Worm (Caenorhabditis elegans) whole organism, late embryonic: Measurements from ENCODE around the gene irld-42.

Experiments used
- K02D7.2 ChIP-seq: sonication (generic microtip); optimal IDR thresholded peaks from 2 replicates; lab custom pipeline; 2017; ENCODE audit warnings: mild to moderate bottlenecking, missing genetic modification characterization, missing compliant biosample characterization
- K09A11.1 ChIP-seq: sonication (generic microtip); optimal IDR thresholded peaks from 2 replicates; lab custom pipeline; 2017; ENCODE audit warnings: antibody characterized with exemption, mild to moderate bottlenecking, missing genetic modification characterization, missing compliant biosample characterization; ENCODE audit not compliant: insufficient read depth
- Y22D7AL.16 ChIP-seq: sonication (generic microtip); optimal IDR thresholded peaks from 2 replicates; lab custom pipeline; 2016; ENCODE audit warnings: missing genetic modification characterization, missing compliant biosample characterization
- ahr-1 ChIP-seq: sonication (generic microtip); optimal IDR thresholded peaks from 2 replicates; lab custom pipeline; 2016; ENCODE audit warnings: missing genetic modification characterization, missing compliant biosample characterization
- ceh-14 ChIP-seq: sonication (generic microtip); optimal IDR thresholded peaks from 2 replicates; lab custom pipeline; 2016; ENCODE audit warnings: missing genotype, missing genetic modification characterization, missing compliant biosample characterization
- ceh-18 ChIP-seq: sonication (generic microtip); optimal IDR thresholded peaks from 2 replicates; lab custom pipeline; 2016; ENCODE audit warnings: missing genetic modification characterization, missing compliant biosample characterization
- ceh-19 ChIP-seq: fragments of 200-800 bp; sonication (Bioruptor generic); optimal IDR thresholded peaks from 2 replicates; lab custom pipeline; 2018; ENCODE audit warnings: mild to moderate bottlenecking, missing genetic modification characterization, missing compliant biosample characterization
- ceh-22 ChIP-seq: sonication (generic microtip); optimal IDR thresholded peaks from 2 replicates; lab custom pipeline; 2017; ENCODE audit warnings: missing biosample characterization, missing genetic modification characterization
- ceh-34 ChIP-seq: sonication (generic microtip); optimal IDR thresholded peaks from 2 replicates; lab custom pipeline; 2016; ENCODE audit warnings: mild to moderate bottlenecking, missing genetic modification characterization, missing compliant biosample characterization
- ceh-45 ChIP-seq: fragments of 200-800 bp; sonication (Bioruptor generic); IDR thresholded peaks from 2 replicates; pipeline ENCODE4 v1.3.6; 2022; ENCODE audit warnings: missing genetic modification reagents, missing genetic modification characterization, missing compliant biosample characterization
- ceh-48 ChIP-seq: sonication (generic microtip); optimal IDR thresholded peaks from 2 replicates; lab custom pipeline; 2016; ENCODE audit warnings: missing genetic modification characterization, inconsistent platforms, missing compliant biosample characterization
- ceh-6 ChIP-seq: fragments of 200-800 bp; sonication (Bioruptor generic); optimal IDR thresholded peaks from 2 replicates; lab custom pipeline; 2018; ENCODE audit warnings: mild to moderate bottlenecking, missing genetic modification characterization, missing compliant biosample characterization
- che-1 ChIP-seq: sonication (generic microtip); optimal IDR thresholded peaks from 2 replicates; lab custom pipeline; 2016; ENCODE audit warnings: mild to moderate bottlenecking, missing genetic modification characterization, missing compliant biosample characterization
- dve-1 ChIP-seq: sonication (generic microtip); optimal IDR thresholded peaks from 2 replicates; lab custom pipeline; 2017; ENCODE audit warnings: antibody characterized with exemption, mild to moderate bottlenecking, missing genetic modification characterization, missing compliant biosample characterization
- ets-4 ChIP-seq: sonication (generic microtip); optimal IDR thresholded peaks from 2 replicates; lab custom pipeline; 2016; ENCODE audit warnings: missing genetic modification characterization, missing compliant biosample characterization
- fkh-10 ChIP-seq: fragments of 150-350 bp; optimal IDR thresholded peaks from 2 replicates; lab custom pipeline; 2014; ENCODE audit warnings: missing biosample characterization, missing genetic modification reagents, missing genetic modification characterization
- hlh-13 ChIP-seq: fragments of 200-800 bp; sonication (Bioruptor generic); optimal IDR thresholded peaks from 2 replicates; lab custom pipeline; 2018; ENCODE audit warnings: mild to moderate bottlenecking, missing genetic modification characterization, missing compliant biosample characterization
- hlh-15 ChIP-seq: sonication (generic microtip); optimal IDR thresholded peaks from 2 replicates; lab custom pipeline; 2016; ENCODE audit warnings: missing genetic modification characterization, missing compliant biosample characterization
- hlh-30 ChIP-seq: sonication (generic microtip); optimal IDR thresholded peaks from 2 replicates; lab custom pipeline; 2017; ENCODE audit warnings: antibody characterized with exemption, missing genetic modification characterization, missing compliant biosample characterization; ENCODE audit not compliant: insufficient read depth
- hlh-8 ChIP-seq: sonication (generic microtip); optimal IDR thresholded peaks from 2 replicates; lab custom pipeline; 2016; ENCODE audit warnings: missing genotype, missing genetic modification characterization, missing compliant biosample characterization
- lim-6 ChIP-seq: sonication (generic microtip); optimal IDR thresholded peaks from 2 replicates; lab custom pipeline; 2016; ENCODE audit warnings: missing genetic modification characterization, missing compliant biosample characterization
- lin-11 ChIP-seq: fragments of 200-800 bp; sonication (Bioruptor generic); optimal IDR thresholded peaks from 2 replicates; lab custom pipeline; 2018; ENCODE audit warnings: mild to moderate bottlenecking, missing genetic modification characterization, missing compliant biosample characterization
- madf-2 ChIP-seq: sonication (generic microtip); optimal IDR thresholded peaks from 2 replicates; lab custom pipeline; 2017; ENCODE audit warnings: missing genetic modification characterization, missing compliant biosample characterization
- mec-3 ChIP-seq: sonication (generic microtip); optimal IDR thresholded peaks from 2 replicates; lab custom pipeline; 2016; ENCODE audit warnings: borderline replicate concordance, missing genetic modification characterization, missing compliant biosample characterization
- nfya-1 ChIP-seq: sonication (generic microtip); optimal IDR thresholded peaks from 2 replicates; lab custom pipeline; 2017; ENCODE audit warnings: missing genetic modification characterization, mild to moderate bottlenecking, missing compliant biosample characterization, antibody characterized with exemption, moderate library complexity
- pat-9 ChIP-seq: fragments of 200-800 bp; sonication (Bioruptor generic); optimal IDR thresholded peaks from 2 replicates; lab custom pipeline; 2018; ENCODE audit warnings: mild to moderate bottlenecking, missing genetic modification characterization, moderate library complexity, missing compliant biosample characterization
- pax-1 ChIP-seq: fragments of 150-350 bp; optimal IDR thresholded peaks from 2 replicates; lab custom pipeline; 2014; ENCODE audit warnings: missing biosample characterization, missing genetic modification characterization
- pha-2 ChIP-seq: sonication (generic microtip); optimal IDR thresholded peaks from 2 replicates; lab custom pipeline; 2017; ENCODE audit warnings: mild to moderate bottlenecking, missing genetic modification characterization, missing compliant biosample characterization
- pha-4 ChIP-seq: fragments of 150-350 bp; optimal IDR thresholded peaks from 2 replicates; lab custom pipeline; 2018; ENCODE audit warnings: missing biosample characterization, missing genetic modification reagents, missing genetic modification characterization
- pqm-1 ChIP-seq: sonication (generic microtip); optimal IDR thresholded peaks from 2 replicates; lab custom pipeline; 2016; ENCODE audit warnings: missing genetic modification characterization, missing compliant biosample characterization
- pros-1 ChIP-seq: fragments of 150-350 bp; optimal IDR thresholded peaks from 2 replicates; lab custom pipeline; 2014; ENCODE audit warnings: missing biosample characterization, missing genetic modification reagents, missing genetic modification characterization
- ref-2 ChIP-seq: sonication (generic microtip); optimal IDR thresholded peaks from 2 replicates; lab custom pipeline; 2016; ENCODE audit warnings: missing genetic modification characterization, missing compliant biosample characterization
- rnt-1 ChIP-seq: sonication (generic microtip); optimal IDR thresholded peaks from 2 replicates; lab custom pipeline; 2016; ENCODE audit warnings: missing genetic modification characterization, missing compliant biosample characterization
- sdc-2 ChIP-seq: sonication (generic microtip); optimal IDR thresholded peaks from 2 replicates; lab custom pipeline; 2016; ENCODE audit warnings: missing genotype, missing genetic modification characterization, missing compliant biosample characterization
- sox-2 ChIP-seq: fragments of 200-800 bp; sonication (Bioruptor generic); IDR thresholded peaks from 2 replicates; pipeline ENCODE4 v1.3.6; 2022; ENCODE audit warnings: missing genetic modification reagents, missing genetic modification characterization, missing compliant biosample characterization
- sox-4 ChIP-seq: sonication (generic microtip); optimal IDR thresholded peaks from 2 replicates; lab custom pipeline; 2017; ENCODE audit warnings: mild to moderate bottlenecking, missing genetic modification characterization, inconsistent platforms, missing compliant biosample characterization
- tbx-2 ChIP-seq: sonication (generic microtip); optimal IDR thresholded peaks from 2 replicates; lab custom pipeline; 2016; ENCODE audit warnings: missing genetic modification characterization, missing compliant biosample characterization
- tbx-7 ChIP-seq: sonication (generic microtip); optimal IDR thresholded peaks from 2 replicates; lab custom pipeline; 2016; ENCODE audit warnings: missing genotype, missing genetic modification characterization, missing compliant biosample characterization
- unc-55 ChIP-seq: sonication (generic microtip); optimal IDR thresholded peaks from 2 replicates; lab custom pipeline; 2017; ENCODE audit warnings: missing biosample characterization, missing genetic modification reagents, missing genetic modification characterization
- zip-5 ChIP-seq: sonication (generic microtip); optimal IDR thresholded peaks from 2 replicates; lab custom pipeline; 2016; ENCODE audit warnings: missing genetic modification characterization, missing compliant biosample characterization

Gene irld-42

ce11 chrV:1699228-1699795 lies 31.0 kb downstream of the irld-42 start:
- TF ChIP-seq hlh-13 (GFP tag; lab: Kevin White, UChicago) (no peak), pha-4 (no peak), sdc-2 (tag; lab: Kevin White, UChicago) (no peak), ceh-45 (GFP tag; lab: Robert Waterston, UW) (no peak), tbx-7 (tag; lab: Kevin White, UChicago) (no peak), nfya-1 (no peak), ets-4 (tag; lab: Kevin White, UChicago) (no peak), ahr-1 (tag; lab: Kevin White, UChicago) (no peak), pha-2 (tag; lab: Kevin White, UChicago) (no peak)
- TF ChIP-seq, all 69 proteins: peak for 0

ce11 chrV:1701584-1702101 lies 33.3 kb downstream of the irld-42 start, which contains the start of gene srw-90:
srw-90 (plus strand) TSS chrV:1702051.
- no peak for TF ChIP-seq sox-2 (GFP tag; lab: Robert Waterston, UW)

ce11 chrV:1708441-1708840 lies 40.1 kb downstream of the irld-42 start, which contains the start of gene srw-99:
srw-99 (plus strand) TSS chrV:1708741.
- TF ChIP-seq lim-6 (tag; lab: Kevin White, UChicago), result no peak
- no peak for TF ChIP-seq tbx-7 (tag; lab: Kevin White, UChicago)
- TF ChIP-seq nfya-1, result no peak
- TF ChIP-seq pat-9 (tag; lab: Kevin White, UChicago), result no peak
- TF ChIP-seq zip-5 (tag; lab: Kevin White, UChicago), result no peak
- no peak for TF ChIP-seq ceh-6
- TF ChIP-seq ref-2 (tag; lab: Kevin White, UChicago), result no peak
- no peak for TF ChIP-seq ceh-18
- TF ChIP-seq ceh-14, result no peak
- TF ChIP-seq unc-55 (GFP tag; lab: Kevin White, UChicago), result no peak
- TF ChIP-seq hlh-15 (tag; lab: Kevin White, UChicago), result no peak
- no peak for TF ChIP-seq pha-4
- no peak for TF ChIP-seq pha-2 (tag; lab: Kevin White, UChicago)
- no peak for TF ChIP-seq ceh-22 (tag; lab: Kevin White, UChicago)

ce11 chrV:1710909-1711308 lies 42.6 kb downstream of the irld-42 start, which contains the start of gene srw-100:
srw-100 (plus strand) TSS chrV:1711209.
- TF ChIP-seq ets-4 (tag; lab: Kevin White, UChicago), result no peak
- TF ChIP-seq pat-9 (tag; lab: Kevin White, UChicago), result no peak
- no peak for TF ChIP-seq sox-4
- no peak for TF ChIP-seq ceh-48 (tag; lab: Kevin White, UChicago)
- TF ChIP-seq lin-11, result no peak
- no peak for TF ChIP-seq tbx-2
- no peak for TF ChIP-seq hlh-15 (tag; lab: Kevin White, UChicago)
- no peak for TF ChIP-seq hlh-30 (tag; lab: Kevin White, UChicago)
- no peak for TF ChIP-seq madf-2 (tag; lab: Kevin White, UChicago)
- TF ChIP-seq ceh-14, result no peak
- no peak for TF ChIP-seq unc-55 (GFP tag; lab: Kevin White, UChicago)
- no peak for TF ChIP-seq K02D7.2 (tag; lab: Kevin White, UChicago)
- TF ChIP-seq ceh-19 (GFP tag; lab: Kevin White, UChicago), result no peak
- TF ChIP-seq ceh-22 (tag; lab: Kevin White, UChicago), result no peak
- TF ChIP-seq pqm-1, result no peak

- TF ChIP-seq ceh-45 (GFP tag; lab: Robert Waterston, UW), result 0 out of 2 replicates have a peak, but pooled peaks have one; percentile 67
- TF ChIP-seq, all 69 proteins: peak for 1; not testable (repeated sequence) for 68
These were observed 45.4 kb downstream of the irld-42 start for ce11 chrV:1713761-1714160.

ce11 chrV:1716892-1717291 lies 48.6 kb downstream of the irld-42 start, which contains the start of gene srw-103:
srw-103 (plus strand) TSS chrV:1717192.
- TF ChIP-seq hlh-30 (tag; lab: Kevin White, UChicago) (no peak), K09A11.1 (tag; lab: Kevin White, UChicago) (no peak), sdc-2 (tag; lab: Kevin White, UChicago) (no peak), che-1 (tag; lab: Kevin White, UChicago) (no peak), ceh-34 (no peak), fkh-10 (GFP tag; lab: Kevin White, UChicago) (no peak), rnt-1 (no peak), mec-3 (tag; lab: Kevin White, UChicago) (no peak), pat-9 (tag; lab: Kevin White, UChicago) (no peak), hlh-8 (tag; lab: Kevin White, UChicago) (no peak), ceh-14 (no peak), dve-1 (tag; lab: Kevin White, UChicago) (no peak), pax-1 (tag; lab: Kevin White, UChicago) (no peak), pros-1 (tag; lab: Kevin White, UChicago) (no peak), ets-4 (tag; lab: Kevin White, UChicago) (no peak), ceh-45 (GFP tag; lab: Robert Waterston, UW) (no peak), ceh-6 (no peak), Y22D7AL.16 (tag; lab: Kevin White, UChicago) (no peak), nfya-1 (no peak)
